Worm (Caenorhabditis elegans) whole organism, mixed stage, embryonic: ENCODE data around the gene klp-12.

Experiments used
- M03D4.4 ChIP-seq: sonication (generic microtip); optimal IDR thresholded peaks from 2 replicates; lab custom pipeline; 2017; ENCODE audit warnings: mild to moderate bottlenecking, missing genetic modification characterization, missing compliant biosample characterization
- ces-1 ChIP-seq: fragments of 150-350 bp; optimal IDR thresholded peaks from 2 replicates; lab custom pipeline; 2014; ENCODE audit warnings: missing biosample characterization, missing genetic modification reagents, missing genetic modification characterization
- elt-3 ChIP-seq: fragments of 150-350 bp; optimal IDR thresholded peaks from 2 replicates; lab custom pipeline; 2014; ENCODE audit warnings: missing biosample characterization, missing genetic modification characterization
- nhr-12 ChIP-seq: fragments of 150-350 bp; optimal IDR thresholded peaks from 2 replicates; lab custom pipeline; 2014; ENCODE audit warnings: missing biosample characterization, missing genetic modification characterization
- nhr-237 ChIP-seq: fragments of 150-350 bp; optimal IDR thresholded peaks from 2 replicates; lab custom pipeline; 2014; ENCODE audit warnings: missing biosample characterization, missing genetic modification characterization
- nhr-28 ChIP-seq: fragments of 150-350 bp; optimal IDR thresholded peaks from 2 replicates; lab custom pipeline; 2014; ENCODE audit warnings: missing biosample characterization, missing genetic modification characterization
- snpc-4 ChIP-seq: fragments of 150-350 bp; optimal IDR thresholded peaks from 2 replicates; lab custom pipeline; 2014; ENCODE audit warnings: missing biosample characterization, missing genetic modification characterization
- unc-62 ChIP-seq: fragments of 150-350 bp; optimal IDR thresholded peaks from 2 replicates; lab custom pipeline; 2014; ENCODE audit warnings: missing biosample characterization, missing genetic modification reagents, missing genetic modification characterization
- ztf-11 ChIP-seq: fragments of 150-350 bp; optimal IDR thresholded peaks from 2 replicates; lab custom pipeline; 2014; ENCODE audit warnings: missing biosample characterization, missing genetic modification characterization

DNA sequence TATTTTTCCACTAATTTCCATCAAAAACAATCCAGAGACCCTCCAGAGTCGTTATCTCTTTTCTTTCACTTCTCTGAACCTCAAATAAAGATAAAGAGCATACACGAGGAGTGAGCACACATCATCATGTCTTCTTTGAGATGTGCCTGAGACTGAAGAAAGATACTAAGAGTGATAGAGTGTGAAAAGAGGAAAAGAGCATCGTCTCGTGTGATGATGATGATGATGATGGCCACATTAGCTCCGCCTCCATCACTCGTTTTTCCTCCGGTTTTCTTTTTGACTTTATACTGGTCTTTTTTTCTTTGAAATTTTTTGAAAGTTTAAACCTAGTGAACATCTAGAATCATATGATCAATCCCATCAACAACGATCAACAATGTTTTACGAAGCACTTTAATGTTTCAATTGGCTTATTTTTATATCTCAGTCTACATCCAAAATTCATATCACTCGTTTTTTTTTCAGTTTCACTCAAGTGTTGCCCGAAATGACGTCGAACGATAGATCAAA, 5.7 kb downstream of the klp-12 start, which contains the start of gene T01G1.2:
- no peak for TF ChIP-seq snpc-4 (tag; lab: Kevin White, UChicago)
- TF ChIP-seq unc-62 (GFP tag; lab: Kevin White, UChicago): peak; percentile 55
- no peak for TF ChIP-seq nhr-12
- TF ChIP-seq elt-3 (tag; lab: Kevin White, UChicago): no peak
- no peak for TF ChIP-seq M03D4.4 (tag; lab: Kevin White, UChicago)
- no peak for TF ChIP-seq ces-1 (GFP tag; lab: Kevin White, UChicago)
- TF ChIP-seq nhr-28 (tag; lab: Kevin White, UChicago): no peak
- no peak for TF ChIP-seq ztf-11 (tag; lab: Kevin White, UChicago)
- no peak for TF ChIP-seq nhr-237 (tag; lab: Kevin White, UChicago)
